Worm (Caenorhabditis elegans) whole organism, L1 larva: ENCODE measurements around the gene fbxa-158.
"Not testable (repeated sequence)": the region's sequence is repeated elsewhere in the genome, so short reads cannot be mapped to it uniquely, and the experiment has no call there.

Experiments used
- aha-1 ChIP-seq: fragments of 150-350 bp; optimal IDR thresholded peaks from 2 replicates; lab custom pipeline; 2014; ENCODE audit warnings: missing biosample characterization, missing genetic modification characterization
- ceh-82 ChIP-seq, 3 experiments: fragments of 150-350 bp in 1 of 3; sonication (generic microtip) in 2 of 3; optimal IDR thresholded peaks; 2 replicates each; lab custom pipeline; 2014 to 2017; ENCODE audit warnings: missing biosample characterization in 3 of 3, missing genetic modification characterization in 3 of 3
- ceh-90 ChIP-seq: sonication (generic microtip); optimal IDR thresholded peaks from 2 replicates; lab custom pipeline; 2016; ENCODE audit warnings: missing genetic modification characterization, missing compliant biosample characterization
- fos-1 ChIP-seq: fragments of 150-350 bp; optimal IDR thresholded peaks from 2 replicates; lab custom pipeline; 2014; ENCODE audit warnings: missing biosample characterization, missing genetic modification characterization
- hlh-4 ChIP-seq: sonication (generic microtip); optimal IDR thresholded peaks from 2 replicates; lab custom pipeline; 2016; ENCODE audit warnings: mild to moderate bottlenecking, missing genetic modification characterization, missing compliant biosample characterization
- nhr-11 ChIP-seq: fragments of 150-350 bp; optimal IDR thresholded peaks from 2 replicates; lab custom pipeline; 2014; ENCODE audit warnings: missing biosample characterization, missing genetic modification characterization
- nhr-237 ChIP-seq: fragments of 150-350 bp; optimal IDR thresholded peaks from 2 replicates; lab custom pipeline; 2014; ENCODE audit warnings: missing biosample characterization, missing genetic modification characterization
- nhr-76 ChIP-seq: sonication (generic microtip); optimal IDR thresholded peaks from 2 replicates; lab custom pipeline; 2017; ENCODE audit warnings: missing biosample characterization, missing genetic modification characterization
- unc-130 ChIP-seq: fragments of 150-350 bp; optimal IDR thresholded peaks from 2 replicates; lab custom pipeline; 2017; ENCODE audit warnings: missing biosample characterization, missing genetic modification characterization, inconsistent platforms

DNA sequence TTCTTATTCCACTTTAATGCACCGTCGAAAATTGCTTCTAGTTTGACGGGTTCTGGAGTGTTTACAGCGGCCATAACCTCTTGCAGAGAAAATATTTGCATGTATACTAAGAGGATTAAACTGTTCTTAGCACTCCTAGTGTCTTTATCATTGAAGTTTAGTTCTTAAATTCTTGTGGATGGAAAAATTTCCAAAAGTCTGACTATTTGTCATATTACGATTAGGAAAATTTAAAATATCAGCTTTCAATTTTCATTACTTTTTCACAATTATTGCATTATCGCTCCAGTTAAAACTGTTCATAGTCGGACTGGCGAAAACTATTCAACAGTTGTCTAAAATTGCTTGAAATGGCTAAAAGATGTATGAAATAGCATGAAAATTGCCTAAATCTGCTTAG is 39.8 kb upstream of the fbxa-158 start, which contains the start of gene ZC204.13:
- TF ChIP-seq fos-1 (tag; lab: Kevin White, UChicago); hlh-4 (tag; lab: Kevin White, UChicago); nhr-11; unc-130; ceh-90 (tag; lab: Kevin White, UChicago); nhr-76 (tag; lab: Kevin White, UChicago); ceh-82 (tag; optimal IDR thresholded peaks at IDR 0.05; lab: Kevin White, UChicago); aha-1 (tag; lab: Kevin White, UChicago); nhr-237 (tag; lab: Kevin White, UChicago): not testable (repeated sequence)
